Worm (Caenorhabditis elegans) whole organism, late embryonic: ENCODE data around the gene lec-2.

Experiments used
- ceh-18 ChIP-seq: sonication (generic microtip); optimal IDR thresholded peaks from 2 replicates; lab custom pipeline; 2016; ENCODE audit warnings: missing genetic modification characterization, missing compliant biosample characterization
- mec-3 ChIP-seq: sonication (generic microtip); optimal IDR thresholded peaks from 2 replicates; lab custom pipeline; 2016; ENCODE audit warnings: borderline replicate concordance, missing genetic modification characterization, missing compliant biosample characterization

ce11 chrII:9984866-9985336 lies 31.1 kb downstream of the lec-2 start:
- TF ChIP-seq ceh-18 = peak; percentile 93
- TF ChIP-seq mec-3 (tag; lab: Kevin White, UChicago) = no peak
